Fruit fly (Drosophila melanogaster) whole organism, embryonic: Measurements from ENCODE around the gene Mul1.
A peak's percentile ranks its signal among the peaks of the same experiment; 100 is the strongest.

ENCODE experiments used
- ATbp ChIP-seq: fragments of 200-800 bp; sonication (Bioruptor generic); optimal IDR thresholded peaks from 2 replicates; lab custom pipeline; 2017; ENCODE audit warnings: missing biosample characterization, mild to moderate bottlenecking, missing genetic modification characterization, missing genetic modification reagents
- B-H2 ChIP-seq: fragments of 200-800 bp; sonication (Bioruptor generic); optimal IDR thresholded peaks from 2 replicates; lab custom pipeline; 2018; ENCODE audit warnings: missing biosample characterization, mild to moderate bottlenecking, missing genetic modification characterization
- CG10209 ChIP-seq: fragments of 200-800 bp; sonication (Bioruptor generic); optimal IDR thresholded peaks from 3 replicates; lab custom pipeline; 2017; ENCODE audit warnings: missing biosample characterization, mild to moderate bottlenecking, missing genetic modification characterization, missing genetic modification reagents
- CG1024 ChIP-seq: fragments of 200-800 bp; sonication (Bioruptor generic); IDR thresholded peaks from 2 replicates; pipeline ENCODE4 v1.3.6; 2022; ENCODE audit warnings: missing biosample characterization, missing genetic modification characterization
- CG11456 ChIP-seq: fragments of 200-800 bp; sonication (Bioruptor generic); IDR thresholded peaks from 3 replicates; pipeline ENCODE4 v1.3.6; 2022; ENCODE audit warnings: missing biosample characterization, missing genetic modification characterization
- CG12942 ChIP-seq: fragments of 200-800 bp; sonication (Bioruptor generic); optimal IDR thresholded peaks from 3 replicates; lab custom pipeline; 2016; ENCODE audit warnings: missing biosample characterization, missing genetic modification characterization
- CG1602 ChIP-seq: fragments of 200-800 bp; sonication (Bioruptor generic); optimal IDR thresholded peaks from 3 replicates; lab custom pipeline; 2016; ENCODE audit warnings: missing biosample characterization, missing genetic modification characterization
- CG17912 ChIP-seq: fragments of 200-800 bp; sonication (Bioruptor generic); optimal IDR thresholded peaks from 2 replicates; lab custom pipeline; 2018; ENCODE audit warnings: missing biosample characterization, mild to moderate bottlenecking, missing genetic modification characterization
- CG1792 ChIP-seq: fragments of 200-800 bp; sonication (Bioruptor generic); optimal IDR thresholded peaks from 2 replicates; lab custom pipeline; 2016; ENCODE audit warnings: missing biosample characterization, missing genetic modification characterization
- CG18599 ChIP-seq: fragments of 200-800 bp; sonication (Bioruptor generic); optimal IDR thresholded peaks from 3 replicates; lab custom pipeline; 2017; ENCODE audit warnings: missing biosample characterization, missing genetic modification characterization, mild to moderate bottlenecking, moderate library complexity, missing genetic modification reagents
- CG30431 ChIP-seq: fragments of 200-800 bp; sonication (Bioruptor generic); optimal IDR thresholded peaks from 2 replicates; lab custom pipeline; 2017; ENCODE audit warnings: missing biosample characterization, missing genetic modification characterization
- CG32767 ChIP-seq: fragments of 200-800 bp; sonication (Bioruptor generic); IDR thresholded peaks from 2 replicates; pipeline ENCODE4 v1.3.6; 2022; ENCODE audit warnings: missing biosample characterization, missing genetic modification characterization
- CG3407 ChIP-seq: fragments of 200-800 bp; sonication (Bioruptor generic); optimal IDR thresholded peaks from 2 replicates; lab custom pipeline; 2018; ENCODE audit warnings: missing biosample characterization, mild to moderate bottlenecking, missing genetic modification characterization
- CG3838 ChIP-seq: fragments of 200-800 bp; sonication (Bioruptor generic); optimal IDR thresholded peaks from 3 replicates; lab custom pipeline; 2016; ENCODE audit warnings: missing biosample characterization, missing genetic modification characterization
- CG7372 ChIP-seq: fragments of 200-800 bp; sonication (Bioruptor generic); IDR thresholded peaks from 2 replicates; pipeline ENCODE4 v1.3.6; 2022; ENCODE audit warnings: missing biosample characterization, missing genetic modification characterization
- CG7745 ChIP-seq: fragments of 200-800 bp; sonication (Bioruptor generic); optimal IDR thresholded peaks from 2 replicates; lab custom pipeline; 2018; ENCODE audit warnings: missing biosample characterization, mild to moderate bottlenecking, missing genetic modification characterization, moderate library complexity
- CG9609 ChIP-seq: fragments of 200-800 bp; sonication (Bioruptor generic); optimal IDR thresholded peaks from 3 replicates; lab custom pipeline; 2016; ENCODE audit warnings: missing biosample characterization, missing genetic modification characterization
- CG9797 ChIP-seq: fragments of 200-800 bp; sonication (Bioruptor generic); optimal IDR thresholded peaks from 3 replicates; lab custom pipeline; 2018; ENCODE audit warnings: missing biosample characterization, mild to moderate bottlenecking, missing genetic modification characterization
- D19B ChIP-seq: fragments of 200-800 bp; sonication (Bioruptor generic); optimal IDR thresholded peaks from 2 replicates; lab custom pipeline; 2017; ENCODE audit warnings: missing biosample characterization, mild to moderate bottlenecking, missing genetic modification characterization
- E2f2 ChIP-seq: fragments of 200-800 bp; sonication (Bioruptor generic); IDR thresholded peaks from 2 replicates; pipeline ENCODE4 v1.3.6; 2022; ENCODE audit warnings: missing biosample characterization, missing genetic modification characterization
- ERR ChIP-seq: fragments of 200-800 bp; sonication (Bioruptor generic); optimal IDR thresholded peaks from 2 replicates; lab custom pipeline; 2016; ENCODE audit warnings: missing biosample characterization, missing genetic modification characterization
- HLH54F ChIP-seq: fragments of 200-800 bp; sonication (Bioruptor generic); optimal IDR thresholded peaks from 3 replicates; lab custom pipeline; 2016; ENCODE audit warnings: missing biosample characterization, missing genetic modification characterization
- Hand ChIP-seq: fragments of 200-800 bp; sonication (Bioruptor generic); optimal IDR thresholded peaks from 2 replicates; lab custom pipeline; 2017; ENCODE audit warnings: mild to moderate bottlenecking, missing biosample characterization, missing genetic modification reagents, missing genetic modification characterization
- Hr39 ChIP-seq: fragments of >200 bp; optimal IDR thresholded peaks from 2 replicates; lab custom pipeline; 2017
- MTF-1 ChIP-seq: fragments of 200-800 bp; sonication (Bioruptor generic); optimal IDR thresholded peaks from 2 replicates; lab custom pipeline; 2018; ENCODE audit warnings: missing biosample characterization, mild to moderate bottlenecking, missing genetic modification characterization, borderline replicate concordance
- NC2α ChIP-seq: fragments of 200-800 bp; sonication (Bioruptor generic); optimal IDR thresholded peaks from 2 replicates; lab custom pipeline; 2016; ENCODE audit warnings: missing biosample characterization, missing genetic modification characterization
- Neu2 ChIP-seq: fragments of 200-800 bp; sonication (Bioruptor generic); optimal IDR thresholded peaks from 3 replicates; lab custom pipeline; 2016; ENCODE audit warnings: missing biosample characterization, missing genetic modification characterization, borderline replicate concordance
- Nf-YA ChIP-seq: fragments of 200-800 bp; sonication (Bioruptor generic); IDR thresholded peaks from 2 replicates; pipeline ENCODE4 v1.3.6; 2022; ENCODE audit warnings: missing biosample characterization, missing genetic modification characterization
- NfI ChIP-seq: fragments of 200-800 bp; sonication (Bioruptor generic); optimal IDR thresholded peaks from 3 replicates; lab custom pipeline; 2018; ENCODE audit warnings: missing biosample characterization, mild to moderate bottlenecking, missing genetic modification characterization, moderate library complexity
- Xbp1 ChIP-seq: fragments of 200-800 bp; sonication (Bioruptor generic); optimal IDR thresholded peaks from 3 replicates; lab custom pipeline; 2016; ENCODE audit warnings: missing biosample characterization, mild to moderate bottlenecking, missing genetic modification characterization
- bigmax ChIP-seq: fragments of 200-800 bp; sonication (Bioruptor generic); optimal IDR thresholded peaks from 2 replicates; lab custom pipeline; 2018; ENCODE audit warnings: missing biosample characterization, mild to moderate bottlenecking, missing genetic modification characterization
- chm ChIP-seq: fragments of 200-800 bp; sonication (Bioruptor generic); IDR thresholded peaks from 2 replicates; pipeline ENCODE4 v1.3.6; 2022; ENCODE audit warnings: missing biosample characterization, missing genetic modification characterization
- crc ChIP-seq: fragments of 200-800 bp; sonication (Bioruptor generic); optimal IDR thresholded peaks from 2 replicates; lab custom pipeline; 2016; ENCODE audit warnings: missing biosample characterization, missing genetic modification characterization
- crp ChIP-seq, 2 experiments: fragments of 200-800 bp; sonication (Bioruptor generic); optimal IDR thresholded peaks; 2 replicates in 1 of 2; 3 replicates in 1 of 2; lab custom pipeline; 2017; ENCODE audit warnings: missing biosample characterization in 2 of 2, missing genetic modification characterization in 2 of 2, mild to moderate bottlenecking in 1 of 2, moderate library complexity in 1 of 2
- dati ChIP-seq: fragments of 200-800 bp; sonication (Bioruptor generic); IDR thresholded peaks from 2 replicates; pipeline ENCODE4 v1.3.6; 2022; ENCODE audit warnings: missing biosample characterization, missing genetic modification characterization
- esg ChIP-seq: fragments of 200-800 bp; sonication (Bioruptor generic); conservative IDR thresholded peaks from 2 replicates; pipeline ENCODE4 v1.3.6; 2022; ENCODE audit warnings: missing biosample characterization, missing genetic modification characterization
- gsb-n ChIP-seq: fragments of 200-800 bp; sonication (Bioruptor generic); optimal IDR thresholded peaks from 3 replicates; lab custom pipeline; 2018; ENCODE audit warnings: missing biosample characterization, mild to moderate bottlenecking, missing genetic modification characterization
- ham ChIP-seq: fragments of 200-800 bp; sonication (Bioruptor generic); IDR thresholded peaks from 2 replicates; pipeline ENCODE4 v1.3.6; 2022; ENCODE audit warnings: missing biosample characterization, missing genetic modification characterization
- inv ChIP-seq: fragments of 200-800 bp; sonication (Bioruptor generic); IDR thresholded peaks from 2 replicates; pipeline ENCODE4 v1.3.6; 2022; ENCODE audit warnings: missing biosample characterization, missing genetic modification characterization; ENCODE audit not compliant: partially characterized antibody
- oc ChIP-seq: fragments of 200-800 bp; sonication (Bioruptor generic); optimal IDR thresholded peaks from 2 replicates; lab custom pipeline; 2018; ENCODE audit warnings: missing biosample characterization, mild to moderate bottlenecking, missing genetic modification characterization, moderate library complexity
- pb ChIP-seq: fragments of 200-800 bp; sonication (Bioruptor generic); optimal IDR thresholded peaks from 3 replicates; lab custom pipeline; 2016; ENCODE audit warnings: missing biosample characterization, missing genetic modification characterization
- peb ChIP-seq: fragments of 200-800 bp; sonication (Bioruptor generic); IDR thresholded peaks from 2 replicates; pipeline ENCODE4 v1.3.6; 2022; ENCODE audit warnings: missing biosample characterization, missing genetic modification characterization
- ssp ChIP-seq: fragments of 200-800 bp; sonication (Bioruptor generic); IDR thresholded peaks from 2 replicates; pipeline ENCODE4 v1.3.6; 2022; ENCODE audit warnings: missing biosample characterization, missing genetic modification characterization
- trem ChIP-seq: fragments of 200-800 bp; optimal IDR thresholded peaks from 3 replicates; lab custom pipeline; 2019; ENCODE audit warnings: missing biosample characterization, mild to moderate bottlenecking, missing genetic modification characterization, moderate library complexity
- tx ChIP-seq: fragments of 200-800 bp; sonication (Bioruptor generic); optimal IDR thresholded peaks from 2 replicates; lab custom pipeline; 2016; ENCODE audit warnings: missing biosample characterization, missing genetic modification characterization
- zf30C ChIP-seq: fragments of 200-800 bp; sonication (Bioruptor generic); optimal IDR thresholded peaks from 3 replicates; lab custom pipeline; 2018; ENCODE audit warnings: missing biosample characterization, mild to moderate bottlenecking, missing genetic modification characterization

The Mul1 gene

dm6 chr3L:4040247-4040925, 19.1 kb downstream of the Mul1 start, which contains the start of the genes CG11593 and Rcd5 (continued):
- TF ChIP-seq Xbp1 (GFP tag; lab: Kevin White, UChicago) = peak; percentile 78
- TF ChIP-seq CG11456 (GFP tag; lab: Robert Waterston, UW) = peak; percentile 86
- no peak for TF ChIP-seq ERR (GFP tag; lab: Kevin White, UChicago)
- peak; percentile 41; the same call in 1 of the 2 replicates for TF ChIP-seq Nf-YA
- no peak for TF ChIP-seq CG3838
- no peak for TF ChIP-seq bigmax (GFP tag; lab: Kevin White, UChicago)
- no peak for TF ChIP-seq D19B (GFP tag; lab: Kevin White, UChicago)
- peak; percentile 72 for TF ChIP-seq CG1602 (GFP tag; lab: Kevin White, UChicago)
- no peak for TF ChIP-seq chm
- TF ChIP-seq E2f2 (GFP tag; lab: Robert Waterston, UW) = peak; percentile 63
- peak; percentile 59 for TF ChIP-seq CG3407 (GFP tag; lab: Kevin White, UChicago)
- TF ChIP-seq ham (GFP tag; lab: Robert Waterston, UW) = peak; percentile 59
- peak; percentile 88 for TF ChIP-seq trem (tag; lab: Kevin White, UChicago)
- TF ChIP-seq CG7745 (tag; lab: Kevin White, UChicago) = no peak
- no peak for TF ChIP-seq CG1792 (GFP tag; lab: Kevin White, UChicago)
- no peak; the same call in 1 of the 2 replicates for TF ChIP-seq peb (GFP tag; lab: Robert Waterston, UW)
- TF ChIP-seq CG7372 = peak; percentile 79
- TF ChIP-seq ssp (GFP tag; lab: Robert Waterston, UW) = peak; percentile 80
- TF ChIP-seq CG32767 = peak; percentile 80
- TF ChIP-seq Neu2 (GFP tag; lab: Kevin White, UChicago) = no peak
- no peak for TF ChIP-seq MTF-1 (GFP tag; lab: Kevin White, UChicago)
- peak in 1 of 2 experiments; percentile 66 for TF ChIP-seq crp (GFP tag; optimal IDR thresholded peaks at IDR 0.05; lab: Kevin White, UChicago)
- TF ChIP-seq CG30431 = peak; percentile 66
- TF ChIP-seq crc (GFP tag; lab: Kevin White, UChicago) = no peak
- TF ChIP-seq Hr39 (lab: Kevin White, UChicago) = no peak
- peak; percentile 87 for TF ChIP-seq CG9797 (GFP tag; lab: Kevin White, UChicago)
- peak; percentile 53 for TF ChIP-seq CG18599 (GFP tag; lab: Kevin White, UChicago)
- no peak for TF ChIP-seq NC2α (GFP tag; lab: Kevin White, UChicago)
- TF ChIP-seq NfI (GFP tag; lab: Kevin White, UChicago) = no peak
- no peak for TF ChIP-seq dati (GFP tag; lab: Robert Waterston, UW)
- TF ChIP-seq zf30C (GFP tag; lab: Kevin White, UChicago) = peak; percentile 10
- no peak for TF ChIP-seq CG1024
- no peak for TF ChIP-seq CG17912
- TF ChIP-seq oc (tag; lab: Kevin White, UChicago) = no peak
- TF ChIP-seq ATbp (GFP tag; lab: Kevin White, UChicago) = no peak
- TF ChIP-seq gsb-n (tag; lab: Kevin White, UChicago) = no peak
- peak; percentile 81 for TF ChIP-seq esg (GFP tag; lab: Robert Waterston, UW)
- TF ChIP-seq Hand = no peak
- TF ChIP-seq CG9609 = peak; percentile 48
- peak; percentile 75 for TF ChIP-seq CG12942
- TF ChIP-seq CG10209 (GFP tag; lab: Kevin White, UChicago) = peak; percentile 65
- TF ChIP-seq B-H2 (GFP tag; lab: Kevin White, UChicago) = no peak
- TF ChIP-seq inv (GFP tag; lab: Robert Waterston, UW) = no peak
- TF ChIP-seq HLH54F (GFP tag; lab: Kevin White, UChicago) = peak; percentile 20
- TF ChIP-seq tx (GFP tag; lab: Kevin White, UChicago) = no peak
- TF ChIP-seq pb = no peak
